Fruit fly (Drosophila melanogaster) whole organism, embryonic: Measurements from ENCODE around the gene hiro.

Experiments
- Aef1 ChIP-seq: fragments of 200-800 bp; sonication (Bioruptor generic); IDR thresholded peaks from 3 replicates; pipeline ENCODE4 v1.3.6; 2022; ENCODE audit warnings: missing biosample characterization, missing genetic modification characterization
- Antp ChIP-seq: fragments of 200-800 bp; sonication (Bioruptor generic); optimal IDR thresholded peaks from 3 replicates; lab custom pipeline; 2016; ENCODE audit warnings: missing biosample characterization, missing genetic modification characterization
- Bgb ChIP-seq: fragments of 200-800 bp; sonication (Bioruptor generic); IDR thresholded peaks from 2 replicates; pipeline ENCODE4 v1.3.6; 2022; ENCODE audit warnings: missing biosample characterization, missing genetic modification characterization; ENCODE audit not compliant: partially characterized antibody
- CG1024 ChIP-seq: fragments of 200-800 bp; sonication (Bioruptor generic); IDR thresholded peaks from 2 replicates; pipeline ENCODE4 v1.3.6; 2022; ENCODE audit warnings: missing biosample characterization, missing genetic modification characterization
- CG10274 ChIP-seq: fragments of 200-800 bp; sonication (Bioruptor generic); optimal IDR thresholded peaks from 3 replicates; lab custom pipeline; 2017; ENCODE audit warnings: missing biosample characterization, mild to moderate bottlenecking, missing genetic modification characterization
- CG10431 ChIP-seq: fragments of 200-800 bp; sonication (Bioruptor generic); optimal IDR thresholded peaks from 3 replicates; lab custom pipeline; 2018; ENCODE audit warnings: missing biosample characterization, mild to moderate bottlenecking, missing genetic modification characterization
- CG11085 ChIP-seq: fragments of 200-800 bp; sonication (Bioruptor generic); IDR thresholded peaks from 2 replicates; pipeline ENCODE4 v1.3.6; 2022; ENCODE audit warnings: missing biosample characterization, missing genetic modification characterization
- CG12155 ChIP-seq: fragments of 200-800 bp; sonication (Bioruptor generic); optimal IDR thresholded peaks from 3 replicates; lab custom pipeline; 2016; ENCODE audit warnings: missing biosample characterization, missing genetic modification characterization
- CG12744 ChIP-seq: fragments of 200-800 bp; sonication (Bioruptor generic); optimal IDR thresholded peaks from 2 replicates; lab custom pipeline; 2016; ENCODE audit warnings: missing biosample characterization, missing genetic modification characterization
- CG13123 ChIP-seq: fragments of 200-800 bp; sonication (Bioruptor generic); optimal IDR thresholded peaks from 2 replicates; lab custom pipeline; 2016; ENCODE audit warnings: missing biosample characterization, missing genetic modification characterization
- CG1647 ChIP-seq: fragments of 200-800 bp; sonication (Bioruptor generic); optimal IDR thresholded peaks from 3 replicates; lab custom pipeline; 2016; ENCODE audit warnings: missing biosample characterization, missing genetic modification characterization
- CG17359 ChIP-seq: fragments of 200-800 bp; sonication (Bioruptor generic); optimal IDR thresholded peaks from 3 replicates; lab custom pipeline; 2018; ENCODE audit warnings: missing biosample characterization, mild to moderate bottlenecking, missing genetic modification characterization, moderate library complexity
- CG17829 ChIP-seq: fragments of 200-800 bp; optimal IDR thresholded peaks from 2 replicates; lab custom pipeline; 2019; ENCODE audit warnings: missing biosample characterization, mild to moderate bottlenecking, missing genetic modification characterization, moderate library complexity
- CG32532 ChIP-seq: fragments of 200-800 bp; sonication (Bioruptor generic); IDR thresholded peaks from 2 replicates; pipeline ENCODE4 v1.3.6; 2022; ENCODE audit warnings: missing biosample characterization, missing genetic modification characterization
- CG3281 ChIP-seq: fragments of 200-800 bp; sonication (Bioruptor generic); optimal IDR thresholded peaks from 3 replicates; lab custom pipeline; 2017; ENCODE audit warnings: missing biosample characterization, mild to moderate bottlenecking, missing genetic modification characterization
- CG6272 ChIP-seq: fragments of 200-800 bp; sonication (Bioruptor generic); IDR thresholded peaks from 2 replicates; pipeline ENCODE4 v1.3.6; 2022; ENCODE audit warnings: missing biosample characterization, missing genetic modification characterization
- CG7372 ChIP-seq: fragments of 200-800 bp; sonication (Bioruptor generic); IDR thresholded peaks from 2 replicates; pipeline ENCODE4 v1.3.6; 2022; ENCODE audit warnings: missing biosample characterization, missing genetic modification characterization
- CG7963 ChIP-seq: fragments of 200-800 bp; sonication (Bioruptor generic); IDR thresholded peaks from 3 replicates; pipeline ENCODE4 v1.3.6; 2022; ENCODE audit warnings: missing biosample characterization, missing genetic modification characterization; ENCODE audit not compliant: partially characterized antibody
- CG7987 ChIP-seq: fragments of 200-800 bp; sonication (Bioruptor generic); optimal IDR thresholded peaks from 2 replicates; lab custom pipeline; 2018; ENCODE audit warnings: missing biosample characterization, mild to moderate bottlenecking, missing genetic modification characterization, moderate library complexity
- CG9797 ChIP-seq: fragments of 200-800 bp; sonication (Bioruptor generic); optimal IDR thresholded peaks from 3 replicates; lab custom pipeline; 2018; ENCODE audit warnings: missing biosample characterization, mild to moderate bottlenecking, missing genetic modification characterization
- Dad ChIP-seq: fragments of 200-800 bp; sonication (Bioruptor generic); optimal IDR thresholded peaks from 3 replicates; lab custom pipeline; 2016; ENCODE audit warnings: missing biosample characterization, missing genetic modification characterization
- Dek ChIP-seq: fragments of 200-800 bp; sonication (Bioruptor generic); optimal IDR thresholded peaks from 3 replicates; lab custom pipeline; 2019; ENCODE audit warnings: missing biosample characterization, mild to moderate bottlenecking, missing genetic modification characterization, moderate library complexity
- Dfd ChIP-seq, 2 experiments: fragments of >200 bp; optimal IDR thresholded peaks; 2 replicates each; lab custom pipeline; 2017; ENCODE audit warnings: missing biosample characterization in 2 of 2, missing genetic modification characterization in 2 of 2
- Fer3 ChIP-seq: fragments of 200-800 bp; sonication (Bioruptor generic); optimal IDR thresholded peaks from 2 replicates; lab custom pipeline; 2018; ENCODE audit warnings: missing biosample characterization, mild to moderate bottlenecking, missing genetic modification characterization, moderate library complexity
- Hmr ChIP-seq: fragments of 200-800 bp; sonication (Bioruptor generic); optimal IDR thresholded peaks from 3 replicates; lab custom pipeline; 2017; ENCODE audit warnings: mild to moderate bottlenecking, missing biosample characterization, missing genetic modification reagents, missing genetic modification characterization
- Hmx ChIP-seq: fragments of 200-800 bp; sonication (Bioruptor generic); optimal IDR thresholded peaks from 2 replicates; lab custom pipeline; 2016; ENCODE audit warnings: missing biosample characterization, missing genetic modification characterization
- Hsf ChIP-seq: fragments of 200-800 bp; sonication (Bioruptor generic); optimal IDR thresholded peaks from 3 replicates; lab custom pipeline; 2016; ENCODE audit warnings: missing biosample characterization, missing genetic modification characterization
- Jarid2 ChIP-seq: fragments of 200-800 bp; sonication (Bioruptor generic); optimal IDR thresholded peaks from 3 replicates; lab custom pipeline; 2017; ENCODE audit warnings: mild to moderate bottlenecking, missing biosample characterization, missing genetic modification reagents, missing genetic modification characterization
- MESR4 ChIP-seq: fragments of 200-800 bp; sonication (Bioruptor generic); optimal IDR thresholded peaks from 2 replicates; lab custom pipeline; 2018; ENCODE audit warnings: missing biosample characterization, mild to moderate bottlenecking, missing genetic modification characterization, moderate library complexity
- Meics ChIP-seq: fragments of 200-800 bp; sonication (Bioruptor generic); optimal IDR thresholded peaks from 2 replicates; lab custom pipeline; 2017; ENCODE audit warnings: missing biosample characterization, mild to moderate bottlenecking, missing genetic modification characterization
- Myb ChIP-seq: fragments of 200-800 bp; sonication (Bioruptor generic); optimal IDR thresholded peaks from 2 replicates; lab custom pipeline; 2016; ENCODE audit warnings: missing biosample characterization, missing genetic modification characterization
- Pdp1 ChIP-seq, 2 experiments: fragments of 200-800 bp; sonication (Bioruptor generic); optimal IDR thresholded peaks; 3 replicates each; lab custom pipeline; 2016; ENCODE audit warnings: missing biosample characterization in 2 of 2, missing genetic modification characterization in 2 of 2, mild to moderate bottlenecking in 1 of 2, moderate library complexity in 1 of 2
- Ssrp ChIP-seq: fragments of 200-800 bp; sonication (Bioruptor generic); optimal IDR thresholded peaks from 2 replicates; lab custom pipeline; 2018; ENCODE audit warnings: missing biosample characterization, mild to moderate bottlenecking, missing genetic modification characterization, moderate library complexity
- TFAM ChIP-seq: fragments of 200-800 bp; sonication (Bioruptor generic); optimal IDR thresholded peaks from 2 replicates; lab custom pipeline; 2017; ENCODE audit warnings: missing biosample characterization, missing genetic modification characterization, inconsistent platforms
- amos ChIP-seq: fragments of 200-800 bp; sonication (Bioruptor generic); IDR thresholded peaks from 2 replicates; pipeline ENCODE4 v1.3.6; 2022; ENCODE audit warnings: missing biosample characterization, missing genetic modification characterization; ENCODE audit not compliant: partially characterized antibody
- bbx ChIP-seq: fragments of 200-800 bp; sonication (Bioruptor generic); IDR thresholded peaks from 2 replicates; pipeline ENCODE4 v1.3.6; 2022; ENCODE audit warnings: missing biosample characterization, missing genetic modification characterization; ENCODE audit not compliant: partially characterized antibody
- cad ChIP-seq: fragments of >200 bp; optimal IDR thresholded peaks from 2 replicates; lab custom pipeline; 2017; ENCODE audit warnings: missing biosample characterization, missing genetic modification characterization
- ci ChIP-seq: fragments of 200-800 bp; sonication (Bioruptor generic); IDR thresholded peaks from 3 replicates; pipeline ENCODE4 v1.3.6; 2022; ENCODE audit warnings: missing biosample characterization, missing genetic modification characterization
- danr ChIP-seq: fragments of 200-800 bp; sonication (Bioruptor generic); IDR thresholded peaks from 2 replicates; pipeline ENCODE4 v1.3.6; 2022; ENCODE audit warnings: missing biosample characterization, missing genetic modification characterization
- gro ChIP-seq: fragments of 200-800 bp; sonication (Bioruptor generic); optimal IDR thresholded peaks from 2 replicates; lab custom pipeline; 2016; ENCODE audit warnings: missing biosample characterization, missing genetic modification characterization
- lab ChIP-seq: fragments of 200-800 bp; sonication (Bioruptor generic); optimal IDR thresholded peaks from 3 replicates; lab custom pipeline; 2017; ENCODE audit warnings: missing biosample characterization, missing genetic modification characterization, mild to moderate bottlenecking, moderate library complexity, missing genetic modification reagents
- lola ChIP-seq, 3 experiments: fragments of >200 bp in 2 of 3; fragments of 200-800 bp in 1 of 3; sonication (Bioruptor generic) in 1 of 3; optimal IDR thresholded peaks; 2 replicates each; lab custom pipeline; 2017 to 2019; ENCODE audit warnings: missing biosample characterization in 3 of 3, missing genetic modification characterization in 3 of 3, mild to moderate bottlenecking in 1 of 3, moderate library complexity in 1 of 3
- slou ChIP-seq: fragments of 200-800 bp; sonication (Bioruptor generic); optimal IDR thresholded peaks from 3 replicates; lab custom pipeline; 2016; ENCODE audit warnings: missing biosample characterization, missing genetic modification characterization
- ssp ChIP-seq: fragments of 200-800 bp; sonication (Bioruptor generic); IDR thresholded peaks from 2 replicates; pipeline ENCODE4 v1.3.6; 2022; ENCODE audit warnings: missing biosample characterization, missing genetic modification characterization
- tna ChIP-seq: fragments of 200-800 bp; sonication (Bioruptor generic); IDR thresholded peaks from 2 replicates; pipeline ENCODE4 v1.3.6; 2022; ENCODE audit warnings: missing biosample characterization, missing genetic modification characterization; ENCODE audit not compliant: partially characterized antibody
- unc-4 ChIP-seq: fragments of 200-800 bp; sonication (Bioruptor generic); IDR thresholded peaks from 2 replicates; pipeline ENCODE4 v1.3.6; 2022; ENCODE audit warnings: missing biosample characterization, missing genetic modification characterization; ENCODE audit not compliant: partially characterized antibody
- wor ChIP-seq: fragments of 200-800 bp; sonication (Bioruptor generic); IDR thresholded peaks from 2 replicates; pipeline ENCODE4 v1.3.6; 2022; ENCODE audit warnings: missing biosample characterization, missing genetic modification characterization
- zfh1 ChIP-seq: fragments of 200-800 bp; sonication (Bioruptor generic); IDR thresholded peaks from 3 replicates; pipeline ENCODE4 v1.3.6; 2022; ENCODE audit warnings: missing biosample characterization, missing genetic modification characterization

Gene hiro

DNA sequence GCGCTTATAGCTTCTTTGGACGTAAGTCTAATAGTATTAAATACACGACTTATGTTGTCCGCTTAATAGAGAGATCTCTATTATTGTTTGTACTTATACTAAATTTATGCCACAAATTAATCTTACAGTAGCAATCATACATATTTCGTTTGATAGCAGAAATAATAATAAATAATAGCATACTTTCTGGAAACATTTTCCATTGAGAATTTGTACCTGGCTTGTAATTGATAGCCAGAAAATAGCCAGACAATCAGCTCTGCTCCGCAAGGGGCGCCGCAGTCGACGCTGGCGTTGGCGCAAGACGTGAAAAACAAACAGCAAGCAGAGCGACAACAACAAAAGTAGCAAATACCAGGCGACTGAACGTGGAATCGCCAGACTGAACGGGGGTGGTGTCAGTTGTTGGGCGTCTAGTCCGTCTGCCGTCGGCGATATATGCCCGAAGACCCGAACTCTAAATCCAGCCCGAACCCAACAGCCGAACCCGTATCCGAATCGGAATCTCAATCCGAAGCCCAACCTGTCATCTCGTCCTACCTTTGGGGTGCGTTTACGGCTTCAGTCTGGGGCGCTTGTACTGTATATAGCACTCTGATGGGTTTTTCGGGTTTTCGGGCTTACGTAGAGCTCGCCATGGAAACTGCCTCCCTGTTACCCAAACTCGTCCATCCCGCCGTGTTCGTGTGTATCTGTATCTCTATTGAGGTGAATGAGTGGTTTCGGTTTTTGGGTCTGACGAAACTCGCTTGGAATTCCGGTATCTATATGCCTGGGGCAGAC is 11.8 kb upstream of the hiro start (continued):
- TF ChIP-seq CG1647 (no peak), wor (GFP tag; lab: Robert Waterston, UW) (no peak), CG10431 (GFP tag; lab: Kevin White, UChicago) (no peak), CG12155 (GFP tag; lab: Kevin White, UChicago) (peak; percentile 24), unc-4 (GFP tag; lab: Robert Waterston, UW) (no peak), Dek (tag; lab: Kevin White, UChicago) (peak; percentile 7), CG9797 (GFP tag; lab: Kevin White, UChicago) (no peak), CG11085 (GFP tag; lab: Robert Waterston, UW) (no peak), ssp (0 out of 2 replicates have a peak, but pooled peaks have one; percentile 4), CG17829 (tag; lab: Kevin White, UChicago) (peak; percentile 13), Meics (peak; percentile 54), Aef1 (no peak), TFAM (no peak), Hmr (GFP tag; lab: Kevin White, UChicago) (peak; percentile 61), MESR4 (GFP tag; lab: Kevin White, UChicago) (no peak), slou (GFP tag; lab: Kevin White, UChicago) (no peak), bbx (0 out of 2 replicates have a peak, but pooled peaks have one; percentile 10), lola (GFP tag; optimal IDR thresholded peaks at IDR 0.05; lab: Kevin White, UChicago) (peak in 1 of 3 experiments; percentile 68), CG7963 (GFP tag; lab: Robert Waterston, UW) (no peak), Hsf (GFP tag; lab: Kevin White, UChicago) (peak; percentile 55), Ssrp (tag; lab: Kevin White, UChicago) (peak; percentile 48), Hmx (GFP tag; lab: Kevin White, UChicago) (peak; percentile 47), zfh1 (GFP tag; lab: Robert Waterston, UW) (0 out of 3 replicates have a peak, but pooled peaks have one; percentile 15), danr (GFP tag; lab: Robert Waterston, UW) (no peak), CG12744 (GFP tag; lab: Kevin White, UChicago) (no peak), Fer3 (tag; lab: Kevin White, UChicago) (no peak), CG7987 (GFP tag; lab: Kevin White, UChicago) (no peak), Dfd (GFP tag; optimal IDR thresholded peaks at IDR 0.05; lab: Kevin White, UChicago) (no peak), ci (peak; percentile 61; the same call in 2 of the 3 replicates), Pdp1 (GFP tag; optimal IDR thresholded peaks at IDR 0.05; lab: Kevin White, UChicago) (peak in 1 of 2 experiments; percentile 11), Dad (GFP tag; lab: Kevin White, UChicago) (peak; percentile 2), cad (no peak), CG1024 (GFP tag; lab: Robert Waterston, UW) (no peak), Myb (no peak), CG13123 (GFP tag; lab: Kevin White, UChicago) (no peak), CG6272 (GFP tag; lab: Robert Waterston, UW) (no peak)

DNA sequence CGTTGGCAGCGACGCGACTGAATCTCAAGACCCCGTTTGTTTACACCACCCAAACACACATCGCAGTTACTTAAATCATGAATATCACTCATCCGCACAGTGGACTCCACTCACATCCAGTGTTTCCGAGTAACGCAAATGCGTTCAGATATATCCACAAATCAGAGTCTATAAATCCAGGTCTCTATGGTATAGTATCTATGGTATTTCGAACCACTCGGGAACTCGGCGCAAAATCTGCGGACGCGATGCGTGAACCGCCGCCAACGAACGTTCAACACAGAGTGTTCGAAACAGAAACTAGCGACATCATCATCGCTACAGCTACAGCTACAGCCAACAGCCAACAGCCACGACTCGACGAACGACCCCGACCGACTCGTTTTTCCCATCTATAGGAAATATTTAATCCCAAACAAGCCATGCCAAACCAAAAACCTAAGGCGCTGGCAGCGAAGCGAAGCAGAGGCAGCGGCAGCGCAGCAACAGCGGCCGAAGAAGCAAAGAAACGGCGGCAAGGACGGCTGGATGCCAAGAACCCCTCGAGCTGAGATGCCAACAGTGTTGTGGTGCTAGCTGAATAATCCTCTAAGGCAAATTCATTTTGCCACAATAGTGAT is 11.1 kb upstream of the hiro start, which contains the start of gene CG13894:
Gene CG13894, minus strand, starts transcription at position 397 of the 620 bp plus-strand sequence.
- TF ChIP-seq amos (GFP tag; lab: Robert Waterston, UW) (peak; percentile 31; the same call in 1 of the 2 replicates), CG3281 (GFP tag; lab: Kevin White, UChicago) (no peak), gro (peak; percentile 23), CG10274 (GFP tag; lab: Kevin White, UChicago) (peak; percentile 21), CG7372 (GFP tag; lab: Robert Waterston, UW) (peak; percentile 78), Jarid2 (GFP tag; lab: Kevin White, UChicago) (peak; percentile 63), Bgb (GFP tag; lab: Robert Waterston, UW) (peak; percentile 46; the same call in 1 of the 2 replicates), tna (peak; percentile 22; the same call in 1 of the 2 replicates), CG17359 (tag; lab: Kevin White, UChicago) (peak; percentile 26), lab (GFP tag; lab: Kevin White, UChicago) (peak; percentile 37), Antp (GFP tag; lab: Kevin White, UChicago) (no peak), CG32532 (peak; percentile 21; the same call in 1 of the 2 replicates)
